Worm (Caenorhabditis elegans) whole organism, midembryonic: ENCODE measurements around the gene JC8.16.

Source experiments
- T22C8.4 ChIP-seq: fragments of 200-800 bp; sonication (Bioruptor generic); IDR thresholded peaks from 2 replicates; pipeline ENCODE4 v1.3.6; 2022; ENCODE audit warnings: missing genetic modification characterization, missing compliant biosample characterization
- cog-1 ChIP-seq: sonication (generic microtip); optimal IDR thresholded peaks from 2 replicates; lab custom pipeline; 2016; ENCODE audit warnings: missing genetic modification characterization, missing compliant biosample characterization
- flt-1 ChIP-seq: fragments of 200-800 bp; sonication (Bioruptor generic); IDR thresholded peaks from 2 replicates; pipeline ENCODE4 v1.3.6; 2022; ENCODE audit warnings: missing genetic modification characterization, missing compliant biosample characterization
- klf-2 ChIP-seq: fragments of 200-800 bp; sonication (Bioruptor generic); conservative IDR thresholded peaks from 2 replicates; pipeline ENCODE4 v1.3.6; 2022; ENCODE audit warnings: missing genetic modification reagents, missing genetic modification characterization, missing compliant biosample characterization
- med-1 ChIP-seq: sonication (generic microtip); optimal IDR thresholded peaks from 2 replicates; lab custom pipeline; 2017; ENCODE audit warnings: missing genetic modification characterization, mild to moderate bottlenecking, missing compliant biosample characterization, antibody characterized with exemption, missing genetic modification reagents; ENCODE audit not compliant: insufficient read depth
- ref-1 ChIP-seq: fragments of 200-800 bp; sonication (Bioruptor generic); conservative IDR thresholded peaks from 2 replicates; pipeline ENCODE4 v1.3.6; 2022; ENCODE audit warnings: missing genetic modification reagents, missing genetic modification characterization, missing compliant biosample characterization
- tab-1 ChIP-seq: fragments of 200-800 bp; sonication (Bioruptor generic); IDR thresholded peaks from 2 replicates; pipeline ENCODE4 v1.3.6; 2022; ENCODE audit warnings: missing genetic modification characterization, missing compliant biosample characterization
- ztf-23 ChIP-seq: fragments of 200-800 bp; sonication (Bioruptor generic); IDR thresholded peaks from 2 replicates; pipeline ENCODE4 v1.3.6; 2022; ENCODE audit warnings: missing genetic modification reagents, missing genetic modification characterization, missing compliant biosample characterization
- ztf-29 ChIP-seq: fragments of 200-800 bp; sonication (Bioruptor generic); IDR thresholded peaks from 2 replicates; pipeline ENCODE4 v1.3.6; 2022; ENCODE audit warnings: missing genetic modification reagents, missing genetic modification characterization, missing compliant biosample characterization

JC8.16 gene

ce11 chrIV:13240842-13241143, 18.2 kb upstream of the JC8.16 start, which contains the start of gene lin-54:
Gene lin-54, plus strand, starts transcription at chrIV:13241044.
- TF ChIP-seq ztf-29 (GFP tag; lab: Robert Waterston, UW) (no peak), T22C8.4 (GFP tag; lab: Robert Waterston, UW) (no peak), cog-1 (no peak), flt-1 (GFP tag; lab: Robert Waterston, UW) (no peak), ztf-23 (no peak), klf-2 (GFP tag; lab: Robert Waterston, UW) (no peak)

DNA sequence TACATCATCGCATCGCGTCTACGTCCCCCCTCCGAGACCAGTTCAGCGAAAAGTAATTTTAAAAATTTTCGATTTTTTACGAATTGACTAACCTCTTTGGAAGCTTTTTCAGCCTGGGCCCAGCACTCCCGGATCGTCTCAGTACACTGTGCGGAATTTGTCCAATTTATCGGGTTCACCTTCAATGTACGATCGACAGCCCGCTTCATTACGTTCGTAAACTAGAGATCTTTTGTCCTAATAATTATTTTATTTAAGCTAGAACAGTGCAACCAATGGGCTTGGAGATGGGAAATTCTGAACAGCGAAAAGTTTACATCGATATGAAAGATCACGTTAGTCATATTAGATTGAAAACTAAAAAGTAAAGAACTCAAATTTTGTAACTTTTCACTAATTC, 17.6 kb upstream of the JC8.16 start:
- TF ChIP-seq tab-1 = no peak
- no peak for TF ChIP-seq cog-1
- no peak for TF ChIP-seq ztf-23
- TF ChIP-seq klf-2 (GFP tag; lab: Robert Waterston, UW) = no peak
- no peak for TF ChIP-seq flt-1 (GFP tag; lab: Robert Waterston, UW)
- TF ChIP-seq ref-1 = no peak
- TF ChIP-seq T22C8.4 (GFP tag; lab: Robert Waterston, UW) = no peak
- TF ChIP-seq ztf-29 (GFP tag; lab: Robert Waterston, UW) = no peak
- TF ChIP-seq med-1 (GFP tag; lab: Kevin White, UChicago) = no peak

DNA sequence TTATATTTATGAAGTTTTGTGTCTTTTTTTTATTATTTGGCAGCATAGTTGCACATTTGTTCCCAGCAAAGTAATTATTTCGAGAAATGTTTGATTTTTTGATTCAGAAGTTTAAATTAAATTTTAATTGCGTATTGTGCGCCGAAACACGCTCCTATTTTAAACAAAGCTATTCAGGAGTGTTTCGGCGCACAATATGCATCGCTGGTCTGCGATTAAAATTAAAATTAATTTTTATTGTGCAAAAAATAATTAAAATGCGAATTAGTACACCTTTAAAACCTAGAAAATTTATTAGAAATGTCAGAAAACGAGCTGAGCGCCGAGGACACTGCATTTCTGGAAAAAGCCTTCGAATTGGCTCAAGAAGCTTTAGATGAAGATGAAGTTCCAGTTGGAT, 15.6 kb upstream of the JC8.16 start, which contains the start of gene JC8.4:
JC8.4 (plus strand) TSS at position 301 of the 400 bp plus-strand sequence.
- no peak for TF ChIP-seq ref-1
- no peak for TF ChIP-seq ztf-29 (GFP tag; lab: Robert Waterston, UW)
- no peak for TF ChIP-seq med-1 (GFP tag; lab: Kevin White, UChicago)
- no peak for TF ChIP-seq T22C8.4 (GFP tag; lab: Robert Waterston, UW)
- no peak for TF ChIP-seq cog-1

ce11 chrIV:13244024-13244423, 14.9 kb upstream of the JC8.16 start, which contains the start of gene cox-11:
Gene cox-11, plus strand, starts transcription at chrIV:13244324.
- no peak for TF ChIP-seq klf-2 (GFP tag; lab: Robert Waterston, UW)
- TF ChIP-seq tab-1 = no peak
- TF ChIP-seq ztf-23 = no peak

DNA sequence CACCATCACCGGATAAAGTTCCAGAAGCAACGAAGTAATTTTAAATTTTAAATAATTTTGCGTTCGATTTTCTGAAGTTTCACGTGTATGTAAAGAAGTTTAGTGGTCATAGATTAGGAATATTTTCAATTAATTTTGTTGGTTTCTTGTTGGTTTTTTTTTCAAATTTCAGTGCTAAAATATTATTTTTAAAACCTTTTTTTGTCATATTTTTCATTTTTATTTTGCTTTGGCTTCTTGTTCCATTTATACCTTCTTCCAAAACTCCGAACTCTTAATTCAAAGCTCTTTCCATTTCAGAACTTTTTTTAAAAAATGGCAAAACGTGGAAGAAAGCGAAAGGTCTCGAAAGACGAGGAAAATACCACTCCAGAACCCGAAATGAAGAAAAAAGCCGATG, 12.0 kb upstream of the JC8.16 start, which contains the start of gene JC8.7:
JC8.7 (plus strand) TSS at position 301 of the 400 bp plus-strand sequence.
- no peak for TF ChIP-seq flt-1 (GFP tag; lab: Robert Waterston, UW)
- no peak for TF ChIP-seq T22C8.4 (GFP tag; lab: Robert Waterston, UW)
- no peak for TF ChIP-seq ref-1
- TF ChIP-seq tab-1 = no peak
- TF ChIP-seq ztf-23 = no peak
- no peak for TF ChIP-seq klf-2 (GFP tag; lab: Robert Waterston, UW)
- TF ChIP-seq ztf-29 (GFP tag; lab: Robert Waterston, UW) = no peak
- TF ChIP-seq cog-1 = no peak
- no peak for TF ChIP-seq med-1 (GFP tag; lab: Kevin White, UChicago)

- TF ChIP-seq ztf-29 (GFP tag; lab: Robert Waterston, UW) (no peak), T22C8.4 (GFP tag; lab: Robert Waterston, UW) (no peak), ztf-23 (no peak), tab-1 (no peak), ref-1 (no peak), med-1 (GFP tag; lab: Kevin White, UChicago) (no peak), flt-1 (GFP tag; lab: Robert Waterston, UW) (no peak), klf-2 (GFP tag; lab: Robert Waterston, UW) (no peak), cog-1 (no peak)
Observed at ce11 chrIV:13247780-13248179, 11.2 kb upstream of the JC8.16 start.

ce11 chrIV:13250243-13250642, 8.7 kb upstream of the JC8.16 start:
- no peak for TF ChIP-seq T22C8.4 (GFP tag; lab: Robert Waterston, UW)
- TF ChIP-seq flt-1 (GFP tag; lab: Robert Waterston, UW) = no peak

DNA sequence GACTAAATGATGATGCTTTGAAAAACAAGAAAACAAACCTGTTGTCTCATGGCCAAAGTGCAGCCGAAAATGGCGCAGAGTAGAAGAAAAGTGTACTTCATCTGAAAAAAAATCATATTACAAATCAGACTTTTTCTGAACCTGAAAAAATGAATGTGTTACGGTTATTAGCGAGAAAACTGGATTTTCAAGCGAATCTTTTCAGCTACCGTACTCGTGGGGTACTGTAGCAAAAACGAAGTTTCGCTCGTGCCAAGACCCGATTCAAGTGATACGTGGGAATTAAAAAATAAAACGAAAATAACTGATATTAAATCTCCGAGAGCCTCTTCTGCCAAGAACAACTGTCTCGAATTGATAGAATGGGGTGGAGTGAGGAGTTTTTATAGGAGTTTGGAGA, 6.8 kb upstream of the JC8.16 start, which contains the start of gene ttr-51:
ttr-51 (minus strand) TSS at position 101 of the 400 bp plus-strand sequence.
- no peak for TF ChIP-seq ztf-23
- no peak for TF ChIP-seq klf-2 (GFP tag; lab: Robert Waterston, UW)
- no peak for TF ChIP-seq tab-1
- TF ChIP-seq ref-1 = no peak
- no peak for TF ChIP-seq cog-1
- TF ChIP-seq med-1 (GFP tag; lab: Kevin White, UChicago) = no peak
- TF ChIP-seq T22C8.4 (GFP tag; lab: Robert Waterston, UW) = no peak
- no peak for TF ChIP-seq ztf-29 (GFP tag; lab: Robert Waterston, UW)
- TF ChIP-seq flt-1 (GFP tag; lab: Robert Waterston, UW) = no peak

DNA sequence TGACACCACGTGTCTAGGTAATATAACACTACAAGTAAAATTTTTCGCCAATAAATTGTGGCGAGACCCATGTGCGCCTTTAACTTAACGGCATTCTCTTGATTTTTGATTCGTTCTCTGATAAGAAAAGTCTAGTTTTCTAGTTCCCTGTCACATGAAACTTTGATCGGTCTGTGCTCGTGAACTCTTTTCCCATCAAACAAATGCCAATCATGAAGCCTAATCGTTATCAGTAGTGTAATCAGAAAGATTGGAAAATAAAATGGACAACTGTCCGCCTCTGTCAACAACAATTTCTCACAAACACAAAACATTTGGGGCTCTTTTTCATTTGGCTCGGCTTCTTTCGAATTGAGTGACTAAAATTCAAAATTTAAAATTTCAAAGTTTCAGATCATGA, 5.1 kb upstream of the JC8.16 start, which contains the start of gene ttr-45:
ttr-45 (plus strand) TSS at position 385 of the 400 bp plus-strand sequence.
- TF ChIP-seq T22C8.4 (GFP tag; lab: Robert Waterston, UW) (no peak), ztf-23 (no peak), med-1 (GFP tag; lab: Kevin White, UChicago) (no peak), tab-1 (no peak), ref-1 (no peak), flt-1 (GFP tag; lab: Robert Waterston, UW) (no peak)

ce11 chrIV:13255886-13256285, 3.1 kb upstream of the JC8.16 start, which contains the start of gene bus-12:
Gene bus-12, plus strand, starts transcription at chrIV:13256186.
- no peak for TF ChIP-seq ztf-23
- TF ChIP-seq cog-1 = no peak
- TF ChIP-seq flt-1 (GFP tag; lab: Robert Waterston, UW) = no peak
- TF ChIP-seq med-1 (GFP tag; lab: Kevin White, UChicago) = no peak
- TF ChIP-seq ref-1 = no peak
- TF ChIP-seq ztf-29 (GFP tag; lab: Robert Waterston, UW) = no peak

- TF ChIP-seq flt-1 (GFP tag; lab: Robert Waterston, UW) = no peak
- no peak for TF ChIP-seq cog-1
- TF ChIP-seq ztf-23 = no peak
- TF ChIP-seq klf-2 (GFP tag; lab: Robert Waterston, UW) = no peak
- TF ChIP-seq T22C8.4 (GFP tag; lab: Robert Waterston, UW) = no peak
- no peak for TF ChIP-seq tab-1
- no peak for TF ChIP-seq ref-1
- no peak for TF ChIP-seq ztf-29 (GFP tag; lab: Robert Waterston, UW)
- TF ChIP-seq med-1 (GFP tag; lab: Kevin White, UChicago) = no peak
Observed at ce11 chrIV:13261778-13262177, 2.8 kb downstream of the JC8.16 start.
